Fruit fly (Drosophila melanogaster) Kc167 (cell line): ENCODE measurements around the gene bab1.

Experiments
- Myc ChIP-seq: fragments of >200 bp; optimal IDR thresholded peaks from 2 replicates; lab custom pipeline; 2017; ENCODE audit warnings: missing external identifiers
- psq ChIP-seq: fragments of >200 bp; optimal IDR thresholded peaks from 2 replicates; lab custom pipeline; 2017; ENCODE audit warnings: missing external identifiers

- TF ChIP-seq psq (lab: Kevin White, UChicago) (no peak), Myc (no peak)
Measured at dm6 chr3L:1129565-1129964, 28.7 kb upstream of the bab1 start.
